Worm (Caenorhabditis elegans) whole organism, late embryonic: ENCODE data around the gene wrt-6.

Experiments used
- T23F11.4 ChIP-seq: fragments of 200-800 bp; sonication (Bioruptor generic); optimal IDR thresholded peaks from 2 replicates; lab custom pipeline; 2018; ENCODE audit warnings: mild to moderate bottlenecking, missing genetic modification characterization, missing compliant biosample characterization
- nhr-11 ChIP-seq: fragments of 150-350 bp; optimal IDR thresholded peaks from 2 replicates; lab custom pipeline; 2014; ENCODE audit warnings: missing biosample characterization, missing genetic modification characterization

DNA sequence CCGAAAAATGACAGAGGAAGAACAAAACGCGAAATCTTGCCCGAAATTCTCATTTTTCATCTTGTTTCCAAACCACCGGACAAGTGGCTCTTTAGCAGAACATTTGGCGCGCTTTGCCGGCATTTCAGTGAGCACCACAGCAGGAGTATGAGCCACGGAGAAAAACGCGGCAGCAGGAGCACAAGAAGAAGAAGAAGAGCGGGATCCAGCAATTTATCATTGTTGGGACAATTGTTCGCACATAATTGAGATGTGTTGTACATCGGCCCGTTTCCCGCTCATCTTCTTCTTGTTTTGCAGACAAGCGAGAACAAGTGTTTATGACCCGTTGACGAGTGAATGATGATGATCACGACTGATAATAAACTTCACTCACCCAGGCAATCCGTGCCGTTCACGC, 24.5 kb upstream of the wrt-6 start:
- TF ChIP-seq T23F11.4 (no peak), nhr-11 (tag; lab: Kevin White, UChicago) (no peak)
